Worm (Caenorhabditis elegans) whole organism, L4/young adult: Measurements from ENCODE around the gene F22B7.1.

Source experiments
- W03F9.2 ChIP-seq: fragments of 150-350 bp; optimal IDR thresholded peaks from 2 replicates; lab custom pipeline; 2014; ENCODE audit warnings: missing biosample characterization, missing genetic modification characterization
- dao-5 ChIP-seq: sonication (generic microtip); optimal IDR thresholded peaks from 2 replicates; lab custom pipeline; 2016; ENCODE audit warnings: missing genotype, missing genetic modification characterization, moderate library complexity, missing compliant biosample characterization

ce11 chrIII:8653457-8653856 lies 11.7 kb upstream of the F22B7.1 start:
- TF ChIP-seq dao-5 (tag; lab: Kevin White, UChicago) (no peak), W03F9.2 (no peak)
